Worm (Caenorhabditis elegans) whole organism, L3 larva: ENCODE data around the gene C23G10.2.

Experiments
- R02D3.7 ChIP-seq: fragments of 150-350 bp; optimal IDR thresholded peaks from 2 replicates; lab custom pipeline; 2014; ENCODE audit warnings: missing biosample characterization, missing genetic modification characterization
- ZK546.5 ChIP-seq: sonication (generic microtip); optimal IDR thresholded peaks from 2 replicates; lab custom pipeline; 2017; ENCODE audit warnings: missing biosample characterization, missing genetic modification characterization
- aly-2 ChIP-seq: fragments of 150-350 bp; optimal IDR thresholded peaks from 2 replicates; lab custom pipeline; 2014; ENCODE audit warnings: missing biosample characterization, missing genetic modification characterization
- ceh-16 ChIP-seq: sonication (generic microtip); optimal IDR thresholded peaks from 2 replicates; lab custom pipeline; 2017; ENCODE audit warnings: missing biosample characterization, missing genetic modification characterization
- ceh-82 ChIP-seq: fragments of 150-350 bp; optimal IDR thresholded peaks from 2 replicates; lab custom pipeline; 2014; ENCODE audit warnings: missing biosample characterization, missing genetic modification characterization
- ceh-9 ChIP-seq: sonication (generic microtip); optimal IDR thresholded peaks from 2 replicates; lab custom pipeline; 2018; ENCODE audit warnings: missing biosample characterization, missing genetic modification characterization
- daf-12 ChIP-seq: fragments of 150-350 bp; optimal IDR thresholded peaks from 2 replicates; lab custom pipeline; 2014; ENCODE audit warnings: missing biosample characterization, missing genetic modification reagents, missing genetic modification characterization
- egl-27 ChIP-seq: sonication (generic microtip); optimal IDR thresholded peaks from 4 replicates; lab custom pipeline; 2017; ENCODE audit warnings: missing biosample characterization, missing genetic modification reagents, missing genetic modification characterization
- egl-5 ChIP-seq: fragments of 150-350 bp; optimal IDR thresholded peaks from 2 replicates; lab custom pipeline; 2017; ENCODE audit warnings: missing biosample characterization, missing genetic modification reagents, missing genetic modification characterization, inconsistent platforms
- elt-1 ChIP-seq: fragments of 150-350 bp; optimal IDR thresholded peaks from 2 replicates; lab custom pipeline; 2014; ENCODE audit warnings: missing biosample characterization, missing genetic modification characterization
- eor-1 ChIP-seq, 2 experiments: fragments of 150-350 bp; optimal IDR thresholded peaks; 2 replicates each; lab custom pipeline; 2014 to 2018; ENCODE audit warnings: missing biosample characterization in 2 of 2, missing genetic modification characterization in 2 of 2
- fkh-2 ChIP-seq: fragments of 150-350 bp; optimal IDR thresholded peaks from 2 replicates; lab custom pipeline; 2014; ENCODE audit warnings: missing biosample characterization, missing genetic modification reagents, missing genetic modification characterization
- fos-1 ChIP-seq: fragments of 150-350 bp; optimal IDR thresholded peaks from 2 replicates; lab custom pipeline; 2014; ENCODE audit warnings: missing biosample characterization, missing genetic modification characterization
- hmg-11 ChIP-seq: sonication (generic microtip); optimal IDR thresholded peaks from 2 replicates; lab custom pipeline; 2016; ENCODE audit warnings: missing genetic modification characterization, missing compliant biosample characterization
- jun-1 ChIP-seq: fragments of 150-350 bp; optimal IDR thresholded peaks from 2 replicates; lab custom pipeline; 2014; ENCODE audit warnings: missing biosample characterization, missing genetic modification reagents, missing genetic modification characterization
- lin-15B ChIP-seq: fragments of 150-350 bp; optimal IDR thresholded peaks from 2 replicates; lab custom pipeline; 2014; ENCODE audit warnings: missing biosample characterization, missing genetic modification characterization
- lin-39 ChIP-seq: fragments of 150-350 bp; optimal IDR thresholded peaks from 2 replicates; lab custom pipeline; 2018; ENCODE audit warnings: missing biosample characterization, missing genetic modification reagents, missing genetic modification characterization
- lsy-12 ChIP-seq: sonication (generic microtip); optimal IDR thresholded peaks from 2 replicates; lab custom pipeline; 2016; ENCODE audit warnings: mild to moderate bottlenecking, missing genetic modification characterization, missing compliant biosample characterization
- nfya-1 ChIP-seq: sonication (generic microtip); optimal IDR thresholded peaks from 2 replicates; lab custom pipeline; 2017; ENCODE audit warnings: missing genetic modification characterization, mild to moderate bottlenecking, missing compliant biosample characterization, antibody characterized with exemption, moderate library complexity; ENCODE audit not compliant: insufficient read depth
- nhr-23 ChIP-seq: fragments of 150-350 bp; optimal IDR thresholded peaks from 2 replicates; lab custom pipeline; 2014; ENCODE audit warnings: missing biosample characterization, missing genetic modification reagents, missing genetic modification characterization
- nhr-237 ChIP-seq: fragments of 150-350 bp; optimal IDR thresholded peaks from 2 replicates; lab custom pipeline; 2014; ENCODE audit warnings: missing biosample characterization, missing genetic modification characterization
- nhr-25 ChIP-seq: sonication (generic microtip); optimal IDR thresholded peaks from 2 replicates; lab custom pipeline; 2017; ENCODE audit warnings: missing biosample characterization, missing genetic modification characterization
- nhr-28 ChIP-seq: fragments of 150-350 bp; optimal IDR thresholded peaks from 2 replicates; lab custom pipeline; 2014; ENCODE audit warnings: missing biosample characterization, missing genetic modification characterization
- nhr-43 ChIP-seq: sonication (generic microtip); optimal IDR thresholded peaks from 2 replicates; lab custom pipeline; 2016; ENCODE audit warnings: mild to moderate bottlenecking, missing genetic modification characterization, missing compliant biosample characterization; ENCODE audit not compliant: poor library complexity, severe bottlenecking
- nhr-67 ChIP-seq: fragments of 150-350 bp; optimal IDR thresholded peaks from 2 replicates; lab custom pipeline; 2014; ENCODE audit warnings: missing biosample characterization, missing genetic modification characterization
- nhr-76 ChIP-seq: fragments of 150-350 bp; sonication (generic microtip); optimal IDR thresholded peaks from 5 replicates; lab custom pipeline; 2014; ENCODE audit warnings: missing biosample characterization, missing genetic modification characterization
- nhr-77 ChIP-seq: fragments of 150-350 bp; optimal IDR thresholded peaks from 2 replicates; lab custom pipeline; 2014; ENCODE audit warnings: missing biosample characterization, missing genetic modification characterization
- pha-4 ChIP-seq: fragments of 150-350 bp; optimal IDR thresholded peaks from 2 replicates; lab custom pipeline; 2014; ENCODE audit warnings: missing biosample characterization, missing genetic modification reagents, missing genetic modification characterization
- pqm-1 ChIP-seq: fragments of 150-350 bp; optimal IDR thresholded peaks from 2 replicates; lab custom pipeline; 2017; ENCODE audit warnings: missing biosample characterization, missing genetic modification characterization, inconsistent platforms
- skn-1 ChIP-seq: fragments of 150-350 bp; optimal IDR thresholded peaks from 2 replicates; lab custom pipeline; 2014; ENCODE audit warnings: missing biosample characterization, missing genetic modification characterization
- tbx-2 ChIP-seq: sonication (generic microtip); optimal IDR thresholded peaks from 2 replicates; lab custom pipeline; 2016; ENCODE audit warnings: mild to moderate bottlenecking, missing genetic modification characterization, missing compliant biosample characterization
- zag-1 ChIP-seq: fragments of 150-350 bp; optimal IDR thresholded peaks from 2 replicates; lab custom pipeline; 2014; ENCODE audit warnings: missing biosample characterization, missing genetic modification characterization
- ztf-11 ChIP-seq: fragments of 150-350 bp; optimal IDR thresholded peaks from 2 replicates; lab custom pipeline; 2014; ENCODE audit warnings: missing biosample characterization, missing genetic modification characterization

The C23G10.2 gene

ce11 chrIII:6207046-6207445, 818 bp upstream of the C23G10.2 start:
- TF ChIP-seq nhr-237 (tag; lab: Kevin White, UChicago) = no peak
- TF ChIP-seq tbx-2 (tag; lab: Kevin White, UChicago) = no peak
- TF ChIP-seq lin-15B (tag; lab: Kevin White, UChicago) = no peak
- no peak for TF ChIP-seq nhr-25
- TF ChIP-seq hmg-11 = no peak
- no peak for TF ChIP-seq nhr-76 (tag; lab: Kevin White, UChicago)
- no peak for TF ChIP-seq fos-1 (tag; lab: Kevin White, UChicago)
- TF ChIP-seq ceh-16 = no peak
- no peak for TF ChIP-seq elt-1 (tag; lab: Kevin White, UChicago)
- no peak for TF ChIP-seq nhr-43 (tag; lab: Kevin White, UChicago)
- no peak for TF ChIP-seq zag-1
- TF ChIP-seq, all 47 proteins: peak for 0

- TF ChIP-seq nhr-23 (tag; lab: Kevin White, UChicago) = no peak
- no peak for TF ChIP-seq aly-2
- no peak for TF ChIP-seq ceh-9
- TF ChIP-seq jun-1 (tag; lab: Kevin White, UChicago) = no peak
- TF ChIP-seq egl-27 (tag; lab: Kevin White, UChicago) = no peak
- no peak for TF ChIP-seq egl-5 (tag; lab: Kevin White, UChicago)
- no peak for TF ChIP-seq fkh-2 (tag; lab: Kevin White, UChicago)
- no peak for TF ChIP-seq nhr-77 (tag; lab: Kevin White, UChicago)
- TF ChIP-seq pqm-1 (tag; lab: Kevin White, UChicago) = no peak
- no peak for TF ChIP-seq lsy-12 (tag; lab: Kevin White, UChicago)
- TF ChIP-seq ceh-82 (tag; lab: Kevin White, UChicago) = no peak
- TF ChIP-seq ztf-11 (tag; lab: Kevin White, UChicago) = no peak
- TF ChIP-seq ZK546.5 (tag; lab: Kevin White, UChicago) = no peak
- TF ChIP-seq nfya-1 (tag; lab: Kevin White, UChicago) = no peak
- TF ChIP-seq lin-39 (tag; lab: Kevin White, UChicago) = no peak
- TF ChIP-seq hmg-11 = no peak
- TF ChIP-seq nhr-28 (tag; lab: Kevin White, UChicago) = no peak
- no peak for TF ChIP-seq R02D3.7 (tag; lab: Kevin White, UChicago)
- no peak for TF ChIP-seq pha-4
These were observed 1.1 kb downstream of the C23G10.2 start, which contains the start of gene C23G10.1 for ce11 chrIII:6208984-6209383. Gene C23G10.1 (plus strand): TSS chrIII:6209284.

DNA sequence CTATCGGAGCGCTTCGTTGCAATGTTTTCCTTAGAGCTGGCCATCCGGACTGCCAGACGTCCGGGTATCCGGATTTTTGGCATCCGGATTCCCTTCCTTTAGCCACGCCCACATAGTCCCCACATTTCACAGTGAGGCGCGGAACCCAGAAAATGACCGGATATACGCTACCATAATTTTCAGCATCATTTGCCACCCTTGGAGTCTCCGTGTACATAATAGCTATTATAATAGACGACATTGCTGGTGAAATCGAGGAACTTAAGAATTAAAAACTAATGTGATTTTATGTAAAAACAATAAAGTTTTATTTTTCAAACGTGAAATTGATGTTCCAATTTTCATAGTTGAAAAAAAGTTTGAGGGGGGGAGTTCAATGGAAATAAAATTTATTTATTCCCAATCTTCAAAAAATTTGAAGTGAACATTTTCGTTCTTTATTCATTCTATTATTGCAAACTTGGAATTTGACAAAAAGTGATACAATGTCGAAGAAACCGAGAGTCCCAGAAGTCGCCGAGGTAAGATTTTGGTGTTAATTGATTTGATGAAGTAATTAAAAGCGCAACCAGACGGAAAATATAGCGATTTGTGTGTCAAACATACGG, 2.5 kb downstream of the C23G10.2 start:
- TF ChIP-seq hmg-11 = no peak
- TF ChIP-seq pqm-1 (tag; lab: Kevin White, UChicago) = no peak
- TF ChIP-seq egl-27 (tag; lab: Kevin White, UChicago) = no peak
- no peak for TF ChIP-seq ceh-16
- no peak for TF ChIP-seq eor-1 (tag; optimal IDR thresholded peaks at IDR 0.05; lab: Kevin White, UChicago)

DNA sequence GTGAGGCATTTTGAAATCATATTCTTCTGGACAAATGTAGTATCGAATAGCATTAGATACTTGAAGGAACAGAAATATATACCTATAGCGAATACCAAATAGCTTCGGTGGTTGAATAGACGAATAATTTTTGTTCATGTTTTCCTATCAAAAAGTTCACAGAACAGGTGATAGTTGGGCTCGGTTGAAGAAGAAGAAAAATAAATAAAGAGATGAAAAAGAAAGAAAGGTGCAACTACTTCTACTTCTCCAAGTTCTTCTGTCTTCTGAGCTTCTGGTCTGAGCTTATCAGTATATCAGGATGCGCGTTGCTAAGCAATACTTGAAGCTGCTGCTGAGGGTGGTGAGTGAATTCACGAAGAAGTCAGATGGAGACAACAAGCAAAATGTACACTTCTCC, 6.1 kb downstream of the C23G10.2 start, which contains the start of gene C23G10.10:
Gene C23G10.10 (minus strand): TSS at position 101 of the 400 bp plus-strand sequence.
- TF ChIP-seq nhr-23 (tag; lab: Kevin White, UChicago) = no peak
- no peak for TF ChIP-seq nhr-28 (tag; lab: Kevin White, UChicago)
- no peak for TF ChIP-seq hmg-11
- TF ChIP-seq ztf-11 (tag; lab: Kevin White, UChicago) = no peak
- no peak for TF ChIP-seq nhr-67 (tag; lab: Kevin White, UChicago)
- TF ChIP-seq lin-15B (tag; lab: Kevin White, UChicago) = no peak
- TF ChIP-seq lin-39 (tag; lab: Kevin White, UChicago) = no peak
- no peak for TF ChIP-seq egl-5 (tag; lab: Kevin White, UChicago)
- no peak for TF ChIP-seq eor-1 (tag; optimal IDR thresholded peaks at IDR 0.05; lab: Kevin White, UChicago)
- TF ChIP-seq pqm-1 (tag; lab: Kevin White, UChicago) = no peak

DNA sequence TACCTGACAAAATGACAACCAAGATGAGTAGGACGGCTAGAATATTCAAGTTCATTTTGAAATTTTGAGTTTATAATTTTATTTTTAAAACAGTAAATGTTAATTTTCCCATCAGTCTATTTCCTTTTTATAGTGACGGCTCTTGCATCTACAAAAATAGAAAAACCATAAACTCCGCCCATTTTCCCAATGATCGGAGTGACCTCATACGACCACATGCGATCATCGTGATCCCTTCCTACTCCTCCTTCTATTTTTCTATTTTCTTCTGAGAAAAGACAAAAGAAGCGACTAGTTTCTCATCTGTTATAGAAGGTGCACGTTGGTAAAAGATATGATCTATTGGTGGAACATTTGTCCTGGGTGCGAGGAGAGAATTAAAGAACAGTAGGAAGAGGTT, 7.6 kb downstream of the C23G10.2 start, which contains the start of gene C23G10.11:
Gene C23G10.11 (minus strand): TSS at position 101 of the 400 bp plus-strand sequence.
- TF ChIP-seq daf-12 (tag; lab: Kevin White, UChicago) (no peak), nhr-237 (tag; lab: Kevin White, UChicago) (no peak), lin-39 (tag; lab: Kevin White, UChicago) (no peak), egl-27 (tag; lab: Kevin White, UChicago) (no peak), elt-1 (tag; lab: Kevin White, UChicago) (no peak), ZK546.5 (tag; lab: Kevin White, UChicago) (no peak), nhr-25 (no peak), ceh-82 (tag; lab: Kevin White, UChicago) (no peak), nhr-67 (tag; lab: Kevin White, UChicago) (no peak), R02D3.7 (tag; lab: Kevin White, UChicago) (no peak), skn-1 (no peak)
